Worm (Caenorhabditis elegans): Measurements from ENCODE around the gene rpl-11.2.

rpl-11.2 gene

ce11 chrX:2219453-2219852 is 23.0 kb downstream of the rpl-11.2 start:
- TF ChIP-seq snpc-4 (tag; optimal IDR thresholded peaks at IDR 0.05) (peak; percentile 61), egl-27 (tag; optimal IDR thresholded peaks at IDR 0.05) (no peak), lin-14 (GFP tag; optimal IDR thresholded peaks at IDR 0.05) (no peak), rnt-1 (tag; optimal IDR thresholded peaks at IDR 0.05) (peak; percentile 27), fos-1 (tag; optimal IDR thresholded peaks at IDR 0.05) (no peak)

- no peak for TF ChIP-seq fkh-4 (tag; optimal IDR thresholded peaks at IDR 0.05; ENCODE audit: borderline replicate concordance)
- peak; percentile 98 for TF ChIP-seq blmp-1 (tag; optimal IDR thresholded peaks at IDR 0.05)
- no peak for TF ChIP-seq ceh-90 (tag; optimal IDR thresholded peaks at IDR 0.05)
- no peak for TF ChIP-seq unc-130 (tag; optimal IDR thresholded peaks at IDR 0.05)
- TF ChIP-seq nhr-85 (tag), result no peak
- TF ChIP-seq ceh-88 (GFP tag; IDR thresholded peaks at IDR 0.05), result no peak
Measured at ce11 chrX:2219006-2219405, 23.4 kb downstream of the rpl-11.2 start.

ce11 chrX:2216662-2217061 is 25.8 kb downstream of the rpl-11.2 start:
- TF ChIP-seq swsn-7 (tag; optimal IDR thresholded peaks at IDR 0.05), result no peak
- no peak for TF ChIP-seq rnt-1 (tag; optimal IDR thresholded peaks at IDR 0.05)
- TF ChIP-seq C16A3.4 (tag; optimal IDR thresholded peaks at IDR 0.05), result no peak
- no peak for TF ChIP-seq lin-39 (tag; optimal IDR thresholded peaks at IDR 0.05)
- no peak for TF ChIP-seq nhr-90 (tag; optimal IDR thresholded peaks at IDR 0.05; ENCODE audit: poor library complexity)
- TF ChIP-seq ces-1 (GFP tag; optimal IDR thresholded peaks at IDR 0.05), result no peak
- TF ChIP-seq lin-14 (GFP tag; optimal IDR thresholded peaks at IDR 0.05), result peak; percentile 61
- TF ChIP-seq lin-13 (GFP tag; optimal IDR thresholded peaks at IDR 0.05), result no peak
- TF ChIP-seq jun-1 (tag; optimal IDR thresholded peaks at IDR 0.05), result no peak
- no peak for TF ChIP-seq sup-37 (GFP tag; optimal IDR thresholded peaks at IDR 0.05)
- no peak for TF ChIP-seq tbx-2 (tag; optimal IDR thresholded peaks at IDR 0.05)
- TF ChIP-seq egl-27 (tag; optimal IDR thresholded peaks at IDR 0.05), result peak in 1 of 2 experiments; percentile 5
- TF ChIP-seq unc-98 (GFP tag; IDR thresholded peaks at IDR 0.05), result no peak
- TF ChIP-seq nhr-85 (tag), result peak; percentile 81
- no peak for TF ChIP-seq lin-15B (tag; optimal IDR thresholded peaks at IDR 0.05)
- TF ChIP-seq blmp-1 (tag; optimal IDR thresholded peaks at IDR 0.05), result peak; percentile 83
- TF ChIP-seq mdl-1 (tag; optimal IDR thresholded peaks at IDR 0.05), result no peak
- TF ChIP-seq F16B12.6 (tag; optimal IDR thresholded peaks at IDR 0.05), result no peak
- TF ChIP-seq nhr-237 (tag; optimal IDR thresholded peaks at IDR 0.05), result no peak
- no peak for TF ChIP-seq sox-4 (tag; optimal IDR thresholded peaks at IDR 0.05)
- no peak for TF ChIP-seq nhr-12 (tag; optimal IDR thresholded peaks at IDR 0.05)
- no peak for TF ChIP-seq efl-1 (optimal IDR thresholded peaks at IDR 0.05)
- TF ChIP-seq efl-1 (GFP tag; optimal IDR thresholded peaks at IDR 0.05 in 1 of 2), result peak in 1 of 2 experiments; percentile 60
- TF ChIP-seq nhr-77 (tag; optimal IDR thresholded peaks at IDR 0.05), result no peak
- TF ChIP-seq grh-1 (GFP tag; IDR thresholded peaks at IDR 0.05), result peak; percentile 41; the same call in 1 of the 2 replicates
- no peak for TF ChIP-seq ama-1 (optimal IDR thresholded peaks at IDR 0.05)

- TF ChIP-seq nhr-47 (tag; optimal IDR thresholded peaks at IDR 0.05) (no peak), fos-1 (tag; optimal IDR thresholded peaks at IDR 0.05) (no peak), F16B12.6 (tag; optimal IDR thresholded peaks at IDR 0.05) (no peak), unc-130 (tag; optimal IDR thresholded peaks at IDR 0.05) (no peak), rnt-1 (tag; optimal IDR thresholded peaks at IDR 0.05) (peak; percentile 31), efl-1 (optimal IDR thresholded peaks at IDR 0.05) (no peak), efl-1 (GFP tag; optimal IDR thresholded peaks at IDR 0.05 in 1 of 2) (peak in 1 of 2 experiments; percentile 7), pag-3 (tag; optimal IDR thresholded peaks at IDR 0.05; ENCODE audit: borderline replicate concordance, insufficient read depth) (peak; percentile 52), ceh-8 (GFP tag; optimal IDR thresholded peaks at IDR 0.05) (no peak)
Measured at ce11 chrX:2216242-2216641, 26.2 kb downstream of the rpl-11.2 start.

ce11 chrX:2215108-2215507 is 27.3 kb downstream of the rpl-11.2 start:
- no peak for TF ChIP-seq ceh-63 (GFP tag; optimal IDR thresholded peaks at IDR 0.05)
- TF ChIP-seq hlh-17 (GFP tag; optimal IDR thresholded peaks at IDR 0.05; ENCODE audit: borderline replicate concordance), result no peak
- TF ChIP-seq unc-98 (GFP tag; IDR thresholded peaks at IDR 0.05), result no peak
- peak; percentile 71 for TF ChIP-seq nhr-20 (tag; optimal IDR thresholded peaks at IDR 0.05)
- TF ChIP-seq tlp-1 (tag; optimal IDR thresholded peaks at IDR 0.05), result no peak
- no peak; the same call in 1 of the 2 replicates for TF ChIP-seq nhr-19 (GFP tag; conservative IDR thresholded peaks at IDR 0.05)
- no peak for TF ChIP-seq sox-4 (tag; optimal IDR thresholded peaks at IDR 0.05)
- TF ChIP-seq irx-1 (tag; optimal IDR thresholded peaks at IDR 0.05), result no peak
- TF ChIP-seq ets-5 (GFP tag; IDR thresholded peaks at IDR 0.05), result no peak
- TF ChIP-seq ama-1 (optimal IDR thresholded peaks at IDR 0.05), result no peak
- no peak for TF ChIP-seq Y116A8C.19 (tag; optimal IDR thresholded peaks at IDR 0.05; ENCODE audit: borderline replicate concordance)
- TF ChIP-seq nhr-47 (tag; optimal IDR thresholded peaks at IDR 0.05), result peak; percentile 48
- TF ChIP-seq fkh-8 (tag; optimal IDR thresholded peaks at IDR 0.05), result no peak
- peak; percentile 53 for TF ChIP-seq tbx-2 (tag; optimal IDR thresholded peaks at IDR 0.05)
- no peak for TF ChIP-seq zag-1 (tag; optimal IDR thresholded peaks at IDR 0.05)
- TF ChIP-seq ceh-90 (tag; optimal IDR thresholded peaks at IDR 0.05), result no peak
- no peak for TF ChIP-seq sptf-1 (tag; optimal IDR thresholded peaks at IDR 0.05)
- no peak for TF ChIP-seq fos-1 (tag; optimal IDR thresholded peaks at IDR 0.05)

Measured in whole organism, L1 larva.